Worm (Caenorhabditis elegans) whole organism, L2 larva: ENCODE results near the gene F38B7.17.
"Not testable (repeated sequence)": the region's sequence is repeated elsewhere in the genome, so short reads cannot be mapped to it uniquely, and the experiment has no call there.

Experiments used
- C34F6.9 ChIP-seq: fragments of 150-350 bp; optimal IDR thresholded peaks from 2 replicates; lab custom pipeline; 2014; ENCODE audit warnings: missing biosample characterization, missing genetic modification characterization
- F13H6.1 ChIP-seq: sonication (generic microtip); optimal IDR thresholded peaks from 2 replicates; lab custom pipeline; 2016; ENCODE audit warnings: missing genetic modification characterization, missing compliant biosample characterization
- Y55F3AM.14 ChIP-seq: fragments of 200-800 bp; sonication (Bioruptor generic); optimal IDR thresholded peaks from 2 replicates; lab custom pipeline; 2018; ENCODE audit warnings: mild to moderate bottlenecking, missing genetic modification characterization, missing compliant biosample characterization
- ZK546.5 ChIP-seq: sonication (generic microtip); optimal IDR thresholded peaks from 2 replicates; lab custom pipeline; 2017; ENCODE audit warnings: missing biosample characterization, missing genetic modification characterization
- aly-2 ChIP-seq: fragments of 150-350 bp; optimal IDR thresholded peaks from 2 replicates; lab custom pipeline; 2014; ENCODE audit warnings: missing biosample characterization, missing genetic modification characterization
- blmp-1 ChIP-seq: sonication (generic microtip); optimal IDR thresholded peaks from 2 replicates; lab custom pipeline; 2017; ENCODE audit warnings: missing genetic modification characterization, mild to moderate bottlenecking, missing compliant biosample characterization, antibody characterized with exemption, moderate library complexity; ENCODE audit not compliant: insufficient read depth
- ceh-82 ChIP-seq: fragments of 150-350 bp; optimal IDR thresholded peaks from 2 replicates; lab custom pipeline; 2014; ENCODE audit warnings: missing biosample characterization, missing genetic modification characterization
- crh-2 ChIP-seq: sonication (generic microtip); optimal IDR thresholded peaks from 2 replicates; lab custom pipeline; 2017; ENCODE audit warnings: missing biosample characterization, missing genetic modification characterization
- elt-3 ChIP-seq: sonication (generic microtip); optimal IDR thresholded peaks from 2 replicates; lab custom pipeline; 2017; ENCODE audit warnings: missing biosample characterization, missing genetic modification characterization
- fos-1 ChIP-seq: fragments of 150-350 bp; optimal IDR thresholded peaks from 2 replicates; lab custom pipeline; 2014; ENCODE audit warnings: missing biosample characterization, missing genetic modification characterization
- gmeb-1 ChIP-seq: fragments of 150-350 bp; optimal IDR thresholded peaks from 2 replicates; lab custom pipeline; 2014; ENCODE audit warnings: missing biosample characterization, missing genetic modification characterization
- lin-11 ChIP-seq: fragments of 150-350 bp; sonication (generic microtip); optimal IDR thresholded peaks from 2 replicates; lab custom pipeline; 2014; ENCODE audit warnings: missing biosample characterization, missing genetic modification characterization, inconsistent platforms, mixed read lengths
- lin-13 ChIP-seq: fragments of 150-350 bp; optimal IDR thresholded peaks from 2 replicates; lab custom pipeline; 2014; ENCODE audit warnings: missing biosample characterization, missing genetic modification reagents, missing genetic modification characterization
- lin-39 ChIP-seq: fragments of 150-350 bp; optimal IDR thresholded peaks from 2 replicates; lab custom pipeline; 2014; ENCODE audit warnings: missing biosample characterization, missing genetic modification reagents, missing genetic modification characterization
- lsy-2 ChIP-seq, 2 experiments: fragments of 150-350 bp in 1 of 2; sonication (generic microtip) in 1 of 2; optimal IDR thresholded peaks; 2 replicates each; lab custom pipeline; 2014 to 2017; ENCODE audit warnings: missing biosample characterization in 2 of 2, missing genetic modification characterization in 2 of 2
- mab-5 ChIP-seq: fragments of 150-350 bp; optimal IDR thresholded peaks from 2 replicates; lab custom pipeline; 2014; ENCODE audit warnings: missing biosample characterization, missing genetic modification characterization
- mbf-1 ChIP-seq: sonication (generic microtip); optimal IDR thresholded peaks from 2 replicates; lab custom pipeline; 2017; ENCODE audit warnings: missing biosample characterization, missing genetic modification characterization
- mdl-1 ChIP-seq, 2 experiments: fragments of 150-350 bp in 1 of 2; sonication (generic microtip) in 1 of 2; optimal IDR thresholded peaks; 2 replicates each; lab custom pipeline; 2017; ENCODE audit warnings: missing biosample characterization in 2 of 2, missing genetic modification characterization in 2 of 2
- nhr-10 ChIP-seq: sonication (generic microtip); optimal IDR thresholded peaks from 2 replicates; lab custom pipeline; 2017; ENCODE audit warnings: missing biosample characterization, missing genetic modification characterization
- nhr-11 ChIP-seq: fragments of 150-350 bp; optimal IDR thresholded peaks from 2 replicates; lab custom pipeline; 2014; ENCODE audit warnings: missing biosample characterization, missing genetic modification characterization
- nhr-12 ChIP-seq: fragments of 150-350 bp; optimal IDR thresholded peaks from 2 replicates; lab custom pipeline; 2014; ENCODE audit warnings: missing biosample characterization, missing genetic modification characterization
- nhr-129 ChIP-seq: fragments of 150-350 bp; optimal IDR thresholded peaks from 2 replicates; lab custom pipeline; 2014; ENCODE audit warnings: missing biosample characterization, missing genetic modification characterization
- nhr-21 ChIP-seq: fragments of 150-350 bp; optimal IDR thresholded peaks from 2 replicates; lab custom pipeline; 2014; ENCODE audit warnings: missing biosample characterization, missing genetic modification characterization
- nhr-25 ChIP-seq: fragments of 150-350 bp; sonication (generic microtip); optimal IDR thresholded peaks from 3 replicates; lab custom pipeline; 2014; ENCODE audit warnings: missing biosample characterization, missing genetic modification characterization
- nhr-6 ChIP-seq: fragments of 150-350 bp; optimal IDR thresholded peaks from 2 replicates; lab custom pipeline; 2014; ENCODE audit warnings: missing biosample characterization, missing genetic modification characterization
- nhr-77 ChIP-seq: fragments of 150-350 bp; optimal IDR thresholded peaks from 2 replicates; lab custom pipeline; 2014; ENCODE audit warnings: missing biosample characterization, missing genetic modification characterization
- peb-1 ChIP-seq: fragments of 150-350 bp; optimal IDR thresholded peaks from 2 replicates; lab custom pipeline; 2014; ENCODE audit warnings: missing biosample characterization, missing genetic modification characterization
- sem-4 ChIP-seq: fragments of 150-350 bp; optimal IDR thresholded peaks from 2 replicates; lab custom pipeline; 2014; ENCODE audit warnings: missing biosample characterization, missing genetic modification reagents, missing genetic modification characterization
- skn-1 ChIP-seq: sonication (generic microtip); optimal IDR thresholded peaks from 2 replicates; lab custom pipeline; 2017; ENCODE audit warnings: missing biosample characterization, missing genetic modification characterization
- sma-3 ChIP-seq: sonication (generic microtip); optimal IDR thresholded peaks from 2 replicates; lab custom pipeline; 2016; ENCODE audit warnings: missing genetic modification reagents, missing genetic modification characterization, missing compliant biosample characterization
- sma-9 ChIP-seq, 2 experiments: fragments of 150-350 bp in 1 of 2; sonication (generic microtip) in 1 of 2; optimal IDR thresholded peaks; 2 replicates each; lab custom pipeline; 2014 to 2016; ENCODE audit warnings: missing genetic modification characterization in 2 of 2, mild to moderate bottlenecking in 1 of 2, missing biosample characterization in 1 of 2, missing compliant biosample characterization in 1 of 2, missing genetic modification reagents in 1 of 2, moderate library complexity in 1 of 2
- unc-55 ChIP-seq: fragments of 150-350 bp; sonication (generic microtip); optimal IDR thresholded peaks from 3 replicates; lab custom pipeline; 2014; ENCODE audit warnings: missing biosample characterization, missing genetic modification reagents, missing genetic modification characterization
- zag-1 ChIP-seq: fragments of 150-350 bp; optimal IDR thresholded peaks from 2 replicates; lab custom pipeline; 2014; ENCODE audit warnings: missing biosample characterization, missing genetic modification characterization

Gene F38B7.17

DNA sequence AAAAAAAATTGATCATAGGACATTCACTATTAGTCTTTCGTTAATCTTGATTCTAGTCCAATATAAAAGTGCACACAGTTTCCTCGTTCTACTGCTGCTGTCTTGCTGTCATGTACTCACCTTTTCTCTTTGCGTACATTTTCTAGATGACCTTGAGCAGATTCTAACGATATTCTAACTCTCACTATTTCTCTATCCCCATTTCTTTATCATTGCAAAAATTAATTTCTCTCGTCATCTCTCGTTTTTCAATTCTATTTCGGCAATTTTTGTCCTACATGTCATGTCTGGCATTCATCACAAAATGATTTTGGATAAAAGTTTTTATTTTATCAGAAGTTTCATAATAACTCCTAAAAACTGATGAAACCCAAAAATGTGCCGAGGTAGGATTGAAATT, 40.0 kb downstream of the F38B7.17 start, which contains the start of gene ttll-5:
Gene ttll-5 (plus strand): TSS at position 288 of the 400 bp plus-strand sequence.
- TF ChIP-seq blmp-1: peak; percentile 70
- peak; percentile 35 for TF ChIP-seq fos-1
- peak; percentile 12 for TF ChIP-seq sma-3 (GFP tag; lab: Kevin White, UChicago)
- peak; percentile 87 for TF ChIP-seq sma-9 (GFP tag; optimal IDR thresholded peaks at IDR 0.05; lab: Kevin White, UChicago)
- TF ChIP-seq sma-9 (tag; optimal IDR thresholded peaks at IDR 0.05; lab: Kevin White, UChicago): no peak
- peak; percentile 66 for TF ChIP-seq nhr-25 (tag; lab: Kevin White, UChicago)
- no peak for TF ChIP-seq ZK546.5 (tag; lab: Kevin White, UChicago)
- no peak for TF ChIP-seq elt-3
- TF ChIP-seq unc-55 (GFP tag; lab: Kevin White, UChicago): no peak

DNA sequence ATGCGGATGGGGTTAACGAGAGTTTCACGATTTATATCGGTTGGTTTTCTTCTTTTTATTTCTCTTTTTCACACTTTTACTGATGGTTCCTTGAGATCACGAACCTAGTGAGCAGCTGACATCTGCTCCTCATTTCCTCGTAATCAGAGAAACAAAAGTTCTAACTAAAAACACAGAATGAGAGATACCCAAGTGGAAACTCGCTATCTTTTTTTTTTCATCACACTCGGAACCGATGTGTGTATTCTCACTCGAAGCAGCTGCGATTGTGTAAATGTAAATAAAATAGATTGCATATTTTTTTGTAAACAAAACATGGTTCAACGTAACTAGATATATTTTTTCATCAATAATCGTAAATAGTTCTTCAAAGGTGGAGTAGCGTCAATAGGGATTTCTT, 42.4 kb downstream of the F38B7.17 start:
- no peak for TF ChIP-seq Y55F3AM.14 (GFP tag; lab: Kevin White, UChicago)
- peak; percentile 46 for TF ChIP-seq nhr-129
- no peak for TF ChIP-seq nhr-11 (tag; lab: Kevin White, UChicago)
- peak; percentile 52 for TF ChIP-seq sma-9 (GFP tag; optimal IDR thresholded peaks at IDR 0.05; lab: Kevin White, UChicago)
- TF ChIP-seq sma-9 (tag; optimal IDR thresholded peaks at IDR 0.05; lab: Kevin White, UChicago): no peak
- no peak for TF ChIP-seq zag-1 (tag; lab: Kevin White, UChicago)
- no peak for TF ChIP-seq nhr-12 (tag; lab: Kevin White, UChicago)
- TF ChIP-seq sem-4 (tag; lab: Kevin White, UChicago): no peak
- TF ChIP-seq lin-11 (tag; lab: Kevin White, UChicago): no peak
- TF ChIP-seq elt-3: no peak
- TF ChIP-seq mbf-1 (tag; lab: Kevin White, UChicago): no peak
- no peak for TF ChIP-seq mab-5 (tag; lab: Kevin White, UChicago)
- no peak for TF ChIP-seq ZK546.5 (tag; lab: Kevin White, UChicago)
- no peak for TF ChIP-seq crh-2 (tag; lab: Kevin White, UChicago)
- no peak for TF ChIP-seq peb-1
- no peak for TF ChIP-seq ceh-82 (tag; lab: Kevin White, UChicago)
- TF ChIP-seq blmp-1: no peak
- no peak for TF ChIP-seq lin-39
- no peak for TF ChIP-seq nhr-10 (tag; lab: Kevin White, UChicago)
- TF ChIP-seq nhr-77 (tag; lab: Kevin White, UChicago): no peak
- no peak for TF ChIP-seq fos-1
- no peak for TF ChIP-seq skn-1 (tag; lab: Kevin White, UChicago)
- no peak for TF ChIP-seq aly-2 (tag; lab: Kevin White, UChicago)
- TF ChIP-seq F13H6.1: peak; percentile 80
- peak; percentile 44 for TF ChIP-seq C34F6.9 (tag; lab: Kevin White, UChicago)
- peak in 1 of 2 experiments; percentile 36 for TF ChIP-seq lsy-2 (tag; optimal IDR thresholded peaks at IDR 0.05; lab: Kevin White, UChicago)
- TF ChIP-seq unc-55 (GFP tag; lab: Kevin White, UChicago): no peak

ce11 chrV:11504853-11505397, 43.8 kb downstream of the F38B7.17 start, which contains the start of the genes C55A6.1 and C55A6.10:
Gene C55A6.1, minus strand, starts transcription at chrV:11504968.
Gene C55A6.10, plus strand, starts transcription at chrV:11505347.
- peak; percentile 59 for TF ChIP-seq gmeb-1
- TF ChIP-seq nhr-21 (tag; lab: Kevin White, UChicago): peak; percentile 40
- TF ChIP-seq blmp-1: peak; percentile 10
- peak; percentile 66 for TF ChIP-seq unc-55 (GFP tag; lab: Kevin White, UChicago)
- peak; percentile 85 for TF ChIP-seq F13H6.1
- peak; percentile 74 for TF ChIP-seq nhr-25 (tag; lab: Kevin White, UChicago)
- peak; percentile 34 to 73 for TF ChIP-seq lsy-2 (tag; optimal IDR thresholded peaks at IDR 0.05; lab: Kevin White, UChicago)
- TF ChIP-seq lin-13 (GFP tag; lab: Kevin White, UChicago): peak; percentile 69
- TF ChIP-seq sma-9 (GFP tag; optimal IDR thresholded peaks at IDR 0.05; lab: Kevin White, UChicago): peak; percentile 69
- TF ChIP-seq sma-9 (tag; optimal IDR thresholded peaks at IDR 0.05; lab: Kevin White, UChicago): not testable (repeated sequence)
- peak; percentile 70 for TF ChIP-seq lin-11 (tag; lab: Kevin White, UChicago)
- peak; percentile 73 for TF ChIP-seq crh-2 (tag; lab: Kevin White, UChicago)
- TF ChIP-seq fos-1: peak; percentile 25
- peak; percentile 2 for TF ChIP-seq zag-1 (tag; lab: Kevin White, UChicago)
- peak; percentile 83 for TF ChIP-seq sma-3 (GFP tag; lab: Kevin White, UChicago)
- peak; percentile 63 for TF ChIP-seq C34F6.9 (tag; lab: Kevin White, UChicago)
- peak; percentile 54 for TF ChIP-seq nhr-129
- peak; percentile 46 for TF ChIP-seq sem-4 (tag; lab: Kevin White, UChicago)
- peak; percentile 18 for TF ChIP-seq nhr-6 (tag; lab: Kevin White, UChicago)
- TF ChIP-seq mdl-1 (tag; optimal IDR thresholded peaks at IDR 0.05; lab: Kevin White, UChicago): peak in 1 of 2 experiments; percentile 8
